Worm (Caenorhabditis elegans) whole organism, midembryonic: ENCODE measurements around the gene EEED8.15.

Experiments used
- T22C8.4 ChIP-seq: fragments of 200-800 bp; sonication (Bioruptor generic); IDR thresholded peaks from 2 replicates; pipeline ENCODE4 v1.3.6; 2022; ENCODE audit warnings: missing genetic modification characterization, missing compliant biosample characterization
- flt-1 ChIP-seq: fragments of 200-800 bp; sonication (Bioruptor generic); IDR thresholded peaks from 2 replicates; pipeline ENCODE4 v1.3.6; 2022; ENCODE audit warnings: missing genetic modification characterization, missing compliant biosample characterization
- med-1 ChIP-seq: sonication (generic microtip); optimal IDR thresholded peaks from 2 replicates; lab custom pipeline; 2017; ENCODE audit warnings: missing genetic modification characterization, mild to moderate bottlenecking, missing compliant biosample characterization, antibody characterized with exemption, missing genetic modification reagents; ENCODE audit not compliant: insufficient read depth
- tab-1 ChIP-seq: fragments of 200-800 bp; sonication (Bioruptor generic); IDR thresholded peaks from 2 replicates; pipeline ENCODE4 v1.3.6; 2022; ENCODE audit warnings: missing genetic modification characterization, missing compliant biosample characterization
- ztf-23 ChIP-seq: fragments of 200-800 bp; sonication (Bioruptor generic); IDR thresholded peaks from 2 replicates; pipeline ENCODE4 v1.3.6; 2022; ENCODE audit warnings: missing genetic modification reagents, missing genetic modification characterization, missing compliant biosample characterization

- no peak for TF ChIP-seq med-1 (GFP tag; lab: Kevin White, UChicago)
- no peak for TF ChIP-seq flt-1 (GFP tag; lab: Robert Waterston, UW)
- TF ChIP-seq T22C8.4 (GFP tag; lab: Robert Waterston, UW), result no peak
- TF ChIP-seq tab-1 (GFP tag; lab: Robert Waterston, UW), result no peak
- no peak for TF ChIP-seq ztf-23 (GFP tag; lab: Robert Waterston, UW)
These were observed 32.2 kb downstream of the EEED8.15 start for ce11 chrII:5451278-5451677.
